Worm (Caenorhabditis elegans): ENCODE results near the gene nlp-28.

nlp-28 gene

DNA sequence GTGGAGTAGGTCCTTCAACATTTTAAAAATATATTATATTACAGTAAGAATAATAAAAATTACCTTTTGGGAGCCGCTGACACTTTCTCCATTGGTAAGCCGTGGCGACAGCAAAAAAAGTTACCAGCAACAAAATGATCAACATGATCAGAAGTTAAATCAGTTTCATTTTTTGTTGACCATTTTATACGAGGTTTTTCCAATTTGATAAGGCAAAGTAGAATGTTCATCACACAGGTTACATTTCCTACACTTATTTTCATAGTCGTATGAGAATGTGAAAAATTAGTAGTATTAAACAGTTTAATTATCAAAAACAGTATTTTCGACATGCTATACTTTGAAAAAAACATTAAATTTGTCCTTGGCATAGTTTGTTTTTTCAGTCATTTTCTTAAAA is 14.9 kb upstream of the nlp-28 start, which contains the start of gene cyp-34A10:
TSS of gene cyp-34A10 (minus strand) at position 146 of the 400 bp plus-strand sequence.
- TF ChIP-seq blmp-1 (tag; optimal IDR thresholded peaks at IDR 0.05; ENCODE audit: insufficient read depth) (no peak), ceh-16 (tag; optimal IDR thresholded peaks at IDR 0.05) (no peak), F13H6.1 (tag; optimal IDR thresholded peaks at IDR 0.05) (no peak), ZK546.5 (tag; optimal IDR thresholded peaks at IDR 0.05) (no peak), ama-1 (optimal IDR thresholded peaks at IDR 0.05) (no peak), gmeb-1 (tag; optimal IDR thresholded peaks at IDR 0.05) (no peak), ztf-1 (GFP tag; conservative IDR thresholded peaks at IDR 0.05) (no peak), snpc-4 (tag; optimal IDR thresholded peaks at IDR 0.05) (no peak), lsy-2 (tag; optimal IDR thresholded peaks at IDR 0.05) (no peak), nhr-237 (tag; optimal IDR thresholded peaks at IDR 0.05) (no peak), R02D3.7 (tag; optimal IDR thresholded peaks at IDR 0.05) (no peak), zag-1 (tag; optimal IDR thresholded peaks at IDR 0.05) (no peak), sma-9 (GFP tag; optimal IDR thresholded peaks at IDR 0.05) (no peak), sma-9 (tag; optimal IDR thresholded peaks at IDR 0.05) (no peak), egl-27 (tag; optimal IDR thresholded peaks at IDR 0.05) (no peak), elt-1 (tag; optimal IDR thresholded peaks at IDR 0.05) (no peak), Y55F3AM.14 (GFP tag; optimal IDR thresholded peaks at IDR 0.05) (no peak), dmd-4 (tag; optimal IDR thresholded peaks at IDR 0.05) (no peak), unc-62 (GFP tag; optimal IDR thresholded peaks at IDR 0.05) (no peak), lin-39 (tag; optimal IDR thresholded peaks at IDR 0.05) (no peak), elt-3 (tag; optimal IDR thresholded peaks at IDR 0.05) (no peak)

DNA sequence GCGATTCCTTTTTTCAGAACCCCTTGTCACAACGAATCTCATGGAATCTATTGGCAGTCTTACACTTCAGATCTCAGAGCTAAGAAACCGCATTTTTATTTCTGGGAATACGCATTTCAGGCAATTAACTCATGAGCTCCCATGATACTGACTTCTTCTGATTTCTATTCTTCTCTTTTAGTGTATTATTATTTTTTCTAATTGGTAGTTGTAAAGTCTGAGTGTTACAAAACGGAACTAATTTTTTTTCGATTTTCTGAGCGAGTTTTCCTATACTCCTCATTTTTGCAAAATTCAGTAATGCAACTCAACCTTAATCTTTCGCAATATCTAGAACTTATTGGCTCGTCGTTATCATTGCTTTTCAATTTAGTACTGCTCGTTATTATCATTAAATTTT is 13.3 kb upstream of the nlp-28 start, which contains the start of gene str-82:
TSS of gene str-82 (plus strand) at position 301 of the 400 bp plus-strand sequence.
- no peak for TF ChIP-seq nhr-23 (tag; optimal IDR thresholded peaks at IDR 0.05)
- TF ChIP-seq sma-9 (GFP tag; optimal IDR thresholded peaks at IDR 0.05), result no peak
- no peak for TF ChIP-seq sma-9 (tag; optimal IDR thresholded peaks at IDR 0.05)
- no peak for TF ChIP-seq ztf-1 (GFP tag; conservative IDR thresholded peaks at IDR 0.05)
- no peak for TF ChIP-seq F13H6.1 (tag; optimal IDR thresholded peaks at IDR 0.05)
- TF ChIP-seq peb-1 (tag; optimal IDR thresholded peaks at IDR 0.05), result no peak
- no peak for TF ChIP-seq nhr-11 (tag; optimal IDR thresholded peaks at IDR 0.05)
- TF ChIP-seq nhr-77 (tag; optimal IDR thresholded peaks at IDR 0.05), result no peak
- TF ChIP-seq ceh-82 (tag; optimal IDR thresholded peaks at IDR 0.05), result no peak
- no peak for TF ChIP-seq zag-1 (tag; optimal IDR thresholded peaks at IDR 0.05)
- TF ChIP-seq ztf-4 (tag; optimal IDR thresholded peaks at IDR 0.05), result no peak
- no peak for TF ChIP-seq aly-2 (tag; optimal IDR thresholded peaks at IDR 0.05)
- no peak for TF ChIP-seq crh-2 (tag; optimal IDR thresholded peaks at IDR 0.05)
- TF ChIP-seq nhr-6 (tag; optimal IDR thresholded peaks at IDR 0.05), result no peak
- TF ChIP-seq nhr-25 (tag; optimal IDR thresholded peaks at IDR 0.05), result no peak
- no peak for TF ChIP-seq unc-55 (GFP tag; optimal IDR thresholded peaks at IDR 0.05)

DNA sequence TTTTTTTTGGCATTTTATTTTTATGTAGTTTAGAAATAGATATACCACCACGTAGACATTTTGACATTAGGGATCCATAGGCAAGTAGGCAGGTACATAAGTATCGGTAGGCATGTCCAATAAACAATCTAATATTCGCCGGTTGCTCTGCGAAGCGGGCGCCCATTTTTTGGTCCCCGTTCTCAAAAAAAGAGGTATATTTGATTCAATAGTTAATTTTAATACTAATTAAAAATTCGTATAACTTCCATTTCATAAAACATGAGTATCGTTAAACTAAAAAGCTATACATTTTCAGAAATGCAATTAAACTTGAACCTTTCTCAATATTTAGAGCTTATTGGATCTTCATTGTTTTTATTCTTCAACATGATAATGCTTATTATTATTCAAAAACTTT is 10.7 kb upstream of the nlp-28 start, which contains the start of gene str-83:
TSS of gene str-83 (plus strand) at position 301 of the 400 bp plus-strand sequence.
- no peak for TF ChIP-seq alr-1 (tag; optimal IDR thresholded peaks at IDR 0.05)
- TF ChIP-seq lin-13 (GFP tag; optimal IDR thresholded peaks at IDR 0.05), result no peak
- TF ChIP-seq elt-1 (tag; optimal IDR thresholded peaks at IDR 0.05), result no peak
- TF ChIP-seq nhr-77 (tag; optimal IDR thresholded peaks at IDR 0.05), result no peak
- no peak for TF ChIP-seq nhr-12 (tag; optimal IDR thresholded peaks at IDR 0.05)
- no peak for TF ChIP-seq peb-1 (tag; optimal IDR thresholded peaks at IDR 0.05)
- no peak for TF ChIP-seq C34F6.9 (tag; optimal IDR thresholded peaks at IDR 0.05)
- no peak for TF ChIP-seq nhr-21 (tag; optimal IDR thresholded peaks at IDR 0.05)
- no peak for TF ChIP-seq F13H6.1 (tag; optimal IDR thresholded peaks at IDR 0.05)
- no peak for TF ChIP-seq ztf-4 (tag; optimal IDR thresholded peaks at IDR 0.05)
- no peak for TF ChIP-seq lsy-2 (tag; optimal IDR thresholded peaks at IDR 0.05)
- no peak for TF ChIP-seq unc-55 (GFP tag; optimal IDR thresholded peaks at IDR 0.05)
- no peak for TF ChIP-seq mab-5 (tag; optimal IDR thresholded peaks at IDR 0.05)
- no peak for TF ChIP-seq ztf-1 (GFP tag; conservative IDR thresholded peaks at IDR 0.05)
- no peak for TF ChIP-seq mbf-1 (tag; optimal IDR thresholded peaks at IDR 0.05)
- TF ChIP-seq dmd-4 (tag; optimal IDR thresholded peaks at IDR 0.05), result no peak

DNA sequence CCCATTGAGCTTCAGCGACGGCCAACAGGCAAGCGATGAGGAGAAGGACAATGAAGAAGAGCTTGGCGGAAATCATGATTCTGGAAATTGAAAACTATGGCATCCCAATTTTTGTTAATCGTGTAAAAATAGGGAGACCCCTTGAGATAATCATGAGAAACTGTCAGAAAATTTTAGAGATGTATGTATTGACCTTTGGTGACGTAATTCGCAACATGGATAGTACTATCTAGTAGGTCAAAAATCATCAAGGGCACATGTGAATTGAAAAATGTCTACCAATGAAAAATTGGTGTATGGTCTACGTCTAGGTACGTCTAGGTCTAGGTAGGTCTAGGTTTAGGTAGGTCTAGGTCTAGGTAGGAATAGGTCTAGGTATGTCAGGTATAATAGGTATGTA is 8.6 kb upstream of the nlp-28 start, which contains the start of gene nlp-34:
TSS of gene nlp-34 (minus strand) at position 82 of the 400 bp plus-strand sequence.
- TF ChIP-seq sma-9 (GFP tag; optimal IDR thresholded peaks at IDR 0.05) (no peak), sma-9 (tag; optimal IDR thresholded peaks at IDR 0.05) (no peak), ama-1 (optimal IDR thresholded peaks at IDR 0.05) (no peak), egl-27 (tag; optimal IDR thresholded peaks at IDR 0.05) (no peak)
